Worm (Caenorhabditis elegans) whole organism, L1 larva: ENCODE data around the gene nhr-138.

Experiments
- F16B12.6 ChIP-seq: fragments of 150-350 bp; optimal IDR thresholded peaks from 2 replicates; lab custom pipeline; 2014; ENCODE audit warnings: missing biosample characterization, missing genetic modification characterization
- elt-3 ChIP-seq, 6 experiments: fragments of 150-350 bp in 1 of 6; sonication (generic microtip); optimal IDR thresholded peaks; 2 replicates each; lab custom pipeline; 2017 to 2018; ENCODE audit warnings: missing biosample characterization in 6 of 6, missing genetic modification characterization in 6 of 6, inconsistent platforms in 1 of 6
- lsy-2 ChIP-seq, 2 experiments: fragments of 150-350 bp; optimal IDR thresholded peaks; 2 replicates each; lab custom pipeline; 2014; ENCODE audit warnings: missing biosample characterization in 2 of 2, missing genetic modification characterization in 2 of 2
- nhr-11 ChIP-seq: fragments of 150-350 bp; optimal IDR thresholded peaks from 2 replicates; lab custom pipeline; 2014; ENCODE audit warnings: missing biosample characterization, missing genetic modification characterization
- snpc-4 ChIP-seq: fragments of 150-350 bp; optimal IDR thresholded peaks from 2 replicates; lab custom pipeline; 2014; ENCODE audit warnings: missing biosample characterization, missing genetic modification characterization

ce11 chrIV:9683433-9683832, 41.6 kb upstream of the nhr-138 start, which contains the start of the genes htas-1 and ZK1251.3:
- TF ChIP-seq snpc-4 (tag; lab: Kevin White, UChicago) (no peak), lsy-2 (tag; optimal IDR thresholded peaks at IDR 0.05; lab: Kevin White, UChicago) (no peak), F16B12.6 (tag; lab: Kevin White, UChicago) (no peak), nhr-11 (tag; lab: Kevin White, UChicago) (no peak), elt-3 (tag; optimal IDR thresholded peaks at IDR 0.05; lab: Kevin White, UChicago) (no peak)
